Worm (Caenorhabditis elegans) whole organism, L4 larva: ENCODE data around the gene ins-4.

Source experiments
- F37D6.2 ChIP-seq: sonication (generic microtip); optimal IDR thresholded peaks from 2 replicates; lab custom pipeline; 2016; ENCODE audit warnings: mild to moderate bottlenecking, missing genetic modification characterization, missing compliant biosample characterization
- F49E8.2 ChIP-seq: sonication (generic microtip); optimal IDR thresholded peaks from 2 replicates; lab custom pipeline; 2016; ENCODE audit warnings: missing compliant biosample characterization, mild to moderate bottlenecking, missing genetic modification characterization, borderline replicate concordance
- R02D3.7 ChIP-seq: fragments of 150-350 bp; sonication (generic microtip); optimal IDR thresholded peaks from 3 replicates; lab custom pipeline; 2014; ENCODE audit warnings: missing biosample characterization, missing genetic modification characterization
- T26A8.4 ChIP-seq: fragments of 200-800 bp; sonication (Bioruptor generic); IDR thresholded peaks from 2 replicates; pipeline ENCODE4 v1.3.6; 2022; ENCODE audit warnings: missing genetic modification characterization, missing compliant biosample characterization
- Y105C5A.15 ChIP-seq: fragments of 200-800 bp; sonication (Bioruptor generic); IDR thresholded peaks from 2 replicates; pipeline ENCODE4 v1.3.6; 2022; ENCODE audit warnings: missing genetic modification characterization, missing compliant biosample characterization
- ZK546.5 ChIP-seq, 2 experiments: sonication (generic microtip); optimal IDR thresholded peaks; 2 replicates each; lab custom pipeline; 2017; ENCODE audit warnings: missing biosample characterization in 2 of 2, missing genetic modification characterization in 2 of 2
- aha-1 ChIP-seq: fragments of 150-350 bp; peaks from one replicate; lab custom pipeline; 2014; ENCODE audit warnings: missing biosample characterization, missing genetic modification characterization
- ceh-62 ChIP-seq: sonication (generic microtip); optimal IDR thresholded peaks from 2 replicates; lab custom pipeline; 2017; ENCODE audit warnings: missing biosample characterization, missing genetic modification characterization
- ctbp-1 ChIP-seq: fragments of 200-800 bp; sonication (Bioruptor generic); IDR thresholded peaks from 2 replicates; pipeline ENCODE4 v1.3.6; 2022; ENCODE audit warnings: missing genetic modification reagents, missing genetic modification characterization, missing compliant biosample characterization
- daf-19 ChIP-seq: fragments of 200-800 bp; sonication (Bioruptor generic); conservative IDR thresholded peaks from 2 replicates; pipeline ENCODE4 v1.3.6; 2022; ENCODE audit warnings: missing genetic modification characterization, missing compliant biosample characterization
- dmd-8 ChIP-seq: fragments of 200-800 bp; sonication (Bioruptor generic); IDR thresholded peaks from 2 replicates; pipeline ENCODE4 v1.3.6; 2022; ENCODE audit warnings: missing genetic modification characterization, missing compliant biosample characterization
- dmd-9 ChIP-seq: fragments of 200-800 bp; sonication (Bioruptor generic); IDR thresholded peaks from 2 replicates; pipeline ENCODE4 v1.3.6; 2022; ENCODE audit warnings: missing genetic modification reagents, missing genetic modification characterization, missing compliant biosample characterization
- dpl-1 ChIP-seq: fragments of 150-350 bp; optimal IDR thresholded peaks from 2 replicates; lab custom pipeline; 2014; ENCODE audit warnings: missing biosample characterization, missing genetic modification reagents, missing genetic modification characterization
- duxl-1 ChIP-seq: sonication (generic microtip); optimal IDR thresholded peaks from 2 replicates; lab custom pipeline; 2016; ENCODE audit warnings: mild to moderate bottlenecking, missing genetic modification characterization, moderate library complexity, missing compliant biosample characterization; ENCODE audit not compliant: poor library complexity
- dve-1 ChIP-seq: sonication (generic microtip); optimal IDR thresholded peaks from 2 replicates; lab custom pipeline; 2017; ENCODE audit warnings: antibody characterized with exemption, mild to moderate bottlenecking, missing genetic modification characterization, missing compliant biosample characterization; ENCODE audit not compliant: insufficient read depth
- egl-43 ChIP-seq: fragments of 200-800 bp; sonication (Bioruptor generic); IDR thresholded peaks from 2 replicates; pipeline ENCODE4 v1.3.6; 2022; ENCODE audit warnings: missing genetic modification reagents, missing genetic modification characterization, missing compliant biosample characterization
- fkh-10 ChIP-seq: fragments of 150-350 bp; optimal IDR thresholded peaks from 2 replicates; lab custom pipeline; 2014; ENCODE audit warnings: missing biosample characterization, missing genetic modification reagents, missing genetic modification characterization
- hlh-11 ChIP-seq: fragments of 200-800 bp; sonication (Bioruptor generic); optimal IDR thresholded peaks from 2 replicates; lab custom pipeline; 2018; ENCODE audit warnings: mild to moderate bottlenecking, missing genetic modification characterization, missing compliant biosample characterization
- hlh-30 ChIP-seq: sonication (generic microtip); optimal IDR thresholded peaks from 2 replicates; lab custom pipeline; 2017; ENCODE audit warnings: antibody characterized with exemption, mild to moderate bottlenecking, missing genetic modification characterization, missing compliant biosample characterization; ENCODE audit not compliant: insufficient read depth
- hmg-1.1 ChIP-seq: fragments of 200-800 bp; sonication (Bioruptor generic); IDR thresholded peaks from 2 replicates; pipeline ENCODE4 v1.3.6; 2022; ENCODE audit warnings: missing genetic modification reagents, missing genetic modification characterization, missing compliant biosample characterization
- lim-7 ChIP-seq: fragments of 200-800 bp; sonication (Bioruptor generic); IDR thresholded peaks from 2 replicates; pipeline ENCODE4 v1.3.6; 2022; ENCODE audit warnings: missing genetic modification characterization, missing compliant biosample characterization
- lin-29 ChIP-seq: fragments of 200-800 bp; sonication (Bioruptor generic); IDR thresholded peaks from 2 replicates; pipeline ENCODE4 v1.3.6; 2022; ENCODE audit warnings: missing genetic modification reagents, missing genetic modification characterization, missing compliant biosample characterization
- lin-38 ChIP-seq: fragments of 200-800 bp; sonication (Bioruptor generic); IDR thresholded peaks from 2 replicates; pipeline ENCODE4 v1.3.6; 2022; ENCODE audit warnings: missing genetic modification reagents, missing genetic modification characterization, missing compliant biosample characterization
- lin-39 ChIP-seq: fragments of 150-350 bp; optimal IDR thresholded peaks from 2 replicates; lab custom pipeline; 2014; ENCODE audit warnings: missing biosample characterization, missing genetic modification reagents, missing genetic modification characterization
- mdl-1 ChIP-seq, 2 experiments: fragments of 150-350 bp in 1 of 2; sonication (generic microtip) in 1 of 2; optimal IDR thresholded peaks; 2 replicates each; lab custom pipeline; 2014 to 2017; ENCODE audit warnings: missing biosample characterization in 2 of 2, missing genetic modification characterization in 2 of 2
- mdt-29 ChIP-seq: fragments of 200-800 bp; sonication (Bioruptor generic); IDR thresholded peaks from 2 replicates; pipeline ENCODE4 v1.3.6; 2022; ENCODE audit warnings: missing genetic modification reagents, missing genetic modification characterization, missing compliant biosample characterization
- mep-1 ChIP-seq: fragments of 150-350 bp; sonication (generic microtip); optimal IDR thresholded peaks from 3 replicates; lab custom pipeline; 2014; ENCODE audit warnings: missing biosample characterization, missing genetic modification characterization
- mxl-2 ChIP-seq: fragments of 200-800 bp; sonication (Bioruptor generic); conservative IDR thresholded peaks from 2 replicates; pipeline ENCODE4 v1.3.6; 2022; ENCODE audit warnings: missing genetic modification reagents, missing genetic modification characterization, missing compliant biosample characterization
- mxl-3 ChIP-seq: fragments of 200-800 bp; sonication (Bioruptor generic); optimal IDR thresholded peaks from 2 replicates; lab custom pipeline; 2018; ENCODE audit warnings: mild to moderate bottlenecking, missing genetic modification characterization, missing compliant biosample characterization
- nhr-102 ChIP-seq: sonication (generic microtip); optimal IDR thresholded peaks from 2 replicates; lab custom pipeline; 2016; ENCODE audit warnings: mild to moderate bottlenecking, missing genetic modification characterization, moderate library complexity, missing compliant biosample characterization
- nhr-237 ChIP-seq: sonication (generic microtip); optimal IDR thresholded peaks from 2 replicates; lab custom pipeline; 2017; ENCODE audit warnings: missing biosample characterization, missing genetic modification characterization
- nhr-25 ChIP-seq: sonication (generic microtip); optimal IDR thresholded peaks from 2 replicates; lab custom pipeline; 2017; ENCODE audit warnings: missing genetic modification characterization, mild to moderate bottlenecking, missing compliant biosample characterization, antibody characterized with exemption, moderate library complexity, borderline replicate concordance; ENCODE audit not compliant: insufficient read depth
- nhr-28 ChIP-seq: fragments of 150-350 bp; optimal IDR thresholded peaks from 2 replicates; lab custom pipeline; 2014; ENCODE audit warnings: missing biosample characterization, missing genetic modification characterization
- nhr-42 ChIP-seq: fragments of 200-800 bp; sonication (Bioruptor generic); IDR thresholded peaks from 2 replicates; pipeline ENCODE4 v1.3.6; 2022; ENCODE audit warnings: missing genetic modification characterization, missing compliant biosample characterization
- nhr-77 ChIP-seq: fragments of 150-350 bp; optimal IDR thresholded peaks from 2 replicates; lab custom pipeline; 2014; ENCODE audit warnings: missing biosample characterization, missing genetic modification characterization
- php-3 ChIP-seq: fragments of 200-800 bp; sonication (Bioruptor generic); IDR thresholded peaks from 2 replicates; pipeline ENCODE4 v1.3.6; 2022; ENCODE audit warnings: missing genetic modification reagents, missing genetic modification characterization, missing compliant biosample characterization
- pqm-1 ChIP-seq: sonication (generic microtip); optimal IDR thresholded peaks from 2 replicates; lab custom pipeline; 2017; ENCODE audit warnings: missing biosample characterization, missing genetic modification characterization
- sdz-12 ChIP-seq: fragments of 200-800 bp; sonication (Bioruptor generic); optimal IDR thresholded peaks from 2 replicates; lab custom pipeline; 2018; ENCODE audit warnings: mild to moderate bottlenecking, missing genetic modification characterization, missing compliant biosample characterization
- tag-97 ChIP-seq: fragments of 200-800 bp; sonication (Bioruptor generic); IDR thresholded peaks from 2 replicates; pipeline ENCODE4 v1.3.6; 2022; ENCODE audit warnings: missing genetic modification characterization, missing compliant biosample characterization
- unc-130 ChIP-seq: sonication (generic microtip); optimal IDR thresholded peaks from 2 replicates; lab custom pipeline; 2016; ENCODE audit warnings: missing genetic modification reagents, missing genetic modification characterization, missing compliant biosample characterization
- unc-39 ChIP-seq: sonication (generic microtip); optimal IDR thresholded peaks from 2 replicates; lab custom pipeline; 2017; ENCODE audit warnings: missing biosample characterization, missing genetic modification characterization
- unc-62 ChIP-seq, 3 experiments: fragments of 150-350 bp in 1 of 3; sonication (generic microtip); optimal IDR thresholded peaks in 2 of 3; peaks in 1 of 3; 1 replicate in 1 of 3; 2 replicates in 2 of 3; lab custom pipeline; 2014 to 2017; ENCODE audit warnings: missing biosample characterization in 3 of 3, missing genetic modification characterization in 3 of 3, missing genetic modification reagents in 3 of 3, missing genotype in 1 of 3
- vab-7 ChIP-seq: fragments of 200-800 bp; sonication (Bioruptor generic); IDR thresholded peaks from 2 replicates; pipeline ENCODE4 v1.3.6; 2022; ENCODE audit warnings: missing genetic modification reagents, missing genetic modification characterization, missing compliant biosample characterization
- zip-2 ChIP-seq: fragments of 150-350 bp; optimal IDR thresholded peaks from 2 replicates; lab custom pipeline; 2014; ENCODE audit warnings: missing biosample characterization, missing genetic modification characterization

ins-4 gene

ce11 chrII:5950657-5951056, 45.5 kb upstream of the ins-4 start:
- TF ChIP-seq hmg-1.1 (GFP tag; lab: Robert Waterston, UW) (0 out of 2 replicates have a peak, but pooled peaks have one; percentile 6), fkh-10 (GFP tag; lab: Kevin White, UChicago) (no peak), Y105C5A.15 (GFP tag; lab: Robert Waterston, UW) (no peak), ZK546.5 (tag; optimal IDR thresholded peaks at IDR 0.05; lab: Kevin White, UChicago) (no peak), php-3 (no peak), ctbp-1 (GFP tag; lab: Robert Waterston, UW) (peak; percentile 55; the same call in 1 of the 2 replicates), lin-29 (GFP tag; lab: Robert Waterston, UW) (no peak), ceh-62 (tag; lab: Kevin White, UChicago) (no peak), aha-1 (tag; lab: Kevin White, UChicago) (peak; percentile 87), egl-43 (GFP tag; lab: Robert Waterston, UW) (no peak), hlh-30 (tag; lab: Kevin White, UChicago) (peak; percentile 6), lin-39 (tag; lab: Kevin White, UChicago) (no peak), dmd-8 (GFP tag; lab: Robert Waterston, UW) (no peak)

- no peak for TF ChIP-seq T26A8.4 (GFP tag; lab: Robert Waterston, UW)
- peak; percentile 92 for TF ChIP-seq aha-1 (tag; lab: Kevin White, UChicago)
Measured at ce11 chrII:5951745-5952144, 44.4 kb upstream of the ins-4 start.

ce11 chrII:5952214-5952613, 44.0 kb upstream of the ins-4 start:
- no peak for TF ChIP-seq daf-19 (GFP tag; lab: Robert Waterston, UW)
- no peak for TF ChIP-seq hlh-11 (tag; lab: Kevin White, UChicago)
- no peak for TF ChIP-seq nhr-77 (tag; lab: Kevin White, UChicago)
- TF ChIP-seq mxl-2 (GFP tag; lab: Robert Waterston, UW): no peak
- TF ChIP-seq sdz-12: no peak
- TF ChIP-seq Y105C5A.15 (GFP tag; lab: Robert Waterston, UW): no peak
- no peak for TF ChIP-seq unc-130 (GFP tag; lab: Kevin White, UChicago)
- no peak for TF ChIP-seq duxl-1
- no peak for TF ChIP-seq dve-1 (tag; lab: Kevin White, UChicago)
- no peak for TF ChIP-seq nhr-42 (GFP tag; lab: Robert Waterston, UW)
- TF ChIP-seq mdl-1 (tag; optimal IDR thresholded peaks at IDR 0.05; lab: Kevin White, UChicago): no peak
- no peak for TF ChIP-seq F49E8.2 (tag; lab: Kevin White, UChicago)
- no peak for TF ChIP-seq mxl-3 (GFP tag; lab: Kevin White, UChicago)
- no peak for TF ChIP-seq pqm-1 (tag; lab: Kevin White, UChicago)
- TF ChIP-seq unc-39 (tag; lab: Kevin White, UChicago): no peak
- TF ChIP-seq aha-1 (tag; lab: Kevin White, UChicago): peak; percentile 31
- TF ChIP-seq zip-2 (tag; lab: Kevin White, UChicago): no peak
- TF ChIP-seq mep-1: peak; percentile 33
- TF ChIP-seq hlh-30 (tag; lab: Kevin White, UChicago): peak; percentile 55
- no peak for TF ChIP-seq dmd-9 (GFP tag; lab: Robert Waterston, UW)
- TF ChIP-seq nhr-25 (tag; lab: Kevin White, UChicago): no peak
- peak in 1 of 2 experiments; percentile 88 for TF ChIP-seq unc-62 (GFP tag; optimal IDR thresholded peaks at IDR 0.05 in 1 of 2; lab: Kevin White, UChicago)
- no peak for TF ChIP-seq unc-62 (tag; optimal IDR thresholded peaks at IDR 0.05; lab: Kevin White, UChicago)
- no peak for TF ChIP-seq nhr-102 (tag; lab: Kevin White, UChicago)
- no peak for TF ChIP-seq R02D3.7 (tag; lab: Kevin White, UChicago)
- no peak for TF ChIP-seq lim-7 (GFP tag; lab: Robert Waterston, UW)
- TF ChIP-seq tag-97 (GFP tag; lab: Robert Waterston, UW): no peak
- no peak for TF ChIP-seq mdt-29 (GFP tag; lab: Robert Waterston, UW)
- no peak for TF ChIP-seq F37D6.2 (tag; lab: Kevin White, UChicago)
- no peak for TF ChIP-seq lin-29 (GFP tag; lab: Robert Waterston, UW)
- no peak for TF ChIP-seq ceh-62 (tag; lab: Kevin White, UChicago)
- TF ChIP-seq nhr-28 (tag; lab: Kevin White, UChicago): no peak
- TF ChIP-seq dpl-1 (GFP tag; lab: Kevin White, UChicago): no peak
- no peak for TF ChIP-seq nhr-237
- TF ChIP-seq lin-38 (GFP tag; lab: Robert Waterston, UW): no peak
- TF ChIP-seq fkh-10 (GFP tag; lab: Kevin White, UChicago): no peak
- no peak for TF ChIP-seq vab-7
